Worm (Caenorhabditis elegans) whole organism, L3 larva: Measurements from ENCODE around the gene K08H2.2.

Experiments used
- aly-2 ChIP-seq: fragments of 150-350 bp; optimal IDR thresholded peaks from 2 replicates; lab custom pipeline; 2014; ENCODE audit warnings: missing biosample characterization, missing genetic modification characterization
- ceh-82 ChIP-seq: fragments of 150-350 bp; optimal IDR thresholded peaks from 2 replicates; lab custom pipeline; 2014; ENCODE audit warnings: missing biosample characterization, missing genetic modification characterization
- nhr-28 ChIP-seq: fragments of 150-350 bp; optimal IDR thresholded peaks from 2 replicates; lab custom pipeline; 2014; ENCODE audit warnings: missing biosample characterization, missing genetic modification characterization
- pqm-1 ChIP-seq: fragments of 150-350 bp; optimal IDR thresholded peaks from 2 replicates; lab custom pipeline; 2017; ENCODE audit warnings: missing biosample characterization, missing genetic modification characterization, inconsistent platforms
- skn-1 ChIP-seq: fragments of 150-350 bp; optimal IDR thresholded peaks from 2 replicates; lab custom pipeline; 2014; ENCODE audit warnings: missing biosample characterization, missing genetic modification characterization
- unc-39 ChIP-seq: sonication (generic microtip); optimal IDR thresholded peaks from 4 replicates; lab custom pipeline; 2017; ENCODE audit warnings: missing biosample characterization, missing genetic modification characterization

ce11 chrX:13238197-13238596, 3.4 kb upstream of the K08H2.2 start, which contains the start of gene K08H2.4:
- TF ChIP-seq skn-1 (tag; lab: Kevin White, UChicago) (no peak), unc-39 (no peak), nhr-28 (tag; lab: Kevin White, UChicago) (no peak), pqm-1 (tag; lab: Kevin White, UChicago) (no peak), ceh-82 (tag; lab: Kevin White, UChicago) (no peak), aly-2 (tag; lab: Kevin White, UChicago) (no peak)
